Fruit fly (Drosophila melanogaster) whole organism, embryonic: ENCODE data around the gene Obp99b.

Experiments used
- B-H2 ChIP-seq: fragments of 200-800 bp; sonication (Bioruptor generic); optimal IDR thresholded peaks from 2 replicates; lab custom pipeline; 2018; ENCODE audit warnings: missing biosample characterization, mild to moderate bottlenecking, missing genetic modification characterization
- CG12155 ChIP-seq: fragments of 200-800 bp; sonication (Bioruptor generic); optimal IDR thresholded peaks from 3 replicates; lab custom pipeline; 2016; ENCODE audit warnings: missing biosample characterization, missing genetic modification characterization
- CG1233 ChIP-seq: fragments of 200-800 bp; sonication (Bioruptor generic); optimal IDR thresholded peaks from 4 replicates; lab custom pipeline; 2018; ENCODE audit warnings: missing biosample characterization, mild to moderate bottlenecking, missing genetic modification characterization
- CG12391 ChIP-seq: fragments of 200-800 bp; sonication (Bioruptor generic); optimal IDR thresholded peaks from 3 replicates; lab custom pipeline; 2018; ENCODE audit warnings: missing biosample characterization, mild to moderate bottlenecking, missing genetic modification characterization, moderate library complexity
- CG13287 ChIP-seq: fragments of 200-800 bp; sonication (Bioruptor generic); IDR thresholded peaks from 2 replicates; pipeline ENCODE4 v1.3.6; 2022; ENCODE audit warnings: missing biosample characterization, missing genetic modification characterization; ENCODE audit not compliant: partially characterized antibody
- CG13624 ChIP-seq: fragments of 200-800 bp; sonication (Bioruptor generic); optimal IDR thresholded peaks from 2 replicates; lab custom pipeline; 2016; ENCODE audit warnings: missing biosample characterization, missing genetic modification characterization
- CG1602 ChIP-seq: fragments of 200-800 bp; sonication (Bioruptor generic); optimal IDR thresholded peaks from 3 replicates; lab custom pipeline; 2016; ENCODE audit warnings: missing biosample characterization, missing genetic modification characterization
- CG16813 ChIP-seq: fragments of 200-800 bp; sonication (Bioruptor generic); IDR thresholded peaks from 3 replicates; pipeline ENCODE4 v1.3.6; 2022; ENCODE audit warnings: missing biosample characterization, missing genetic modification characterization; ENCODE audit not compliant: partially characterized antibody
- CG17385 ChIP-seq: fragments of 200-800 bp; sonication (Bioruptor generic); optimal IDR thresholded peaks from 3 replicates; lab custom pipeline; 2018; ENCODE audit warnings: missing biosample characterization, mild to moderate bottlenecking, missing genetic modification characterization
- CG18262 ChIP-seq: fragments of 200-800 bp; optimal IDR thresholded peaks from 3 replicates; lab custom pipeline; 2019; ENCODE audit warnings: missing biosample characterization, mild to moderate bottlenecking, missing genetic modification characterization, moderate library complexity
- CG30020 ChIP-seq: fragments of 200-800 bp; optimal IDR thresholded peaks from 2 replicates; lab custom pipeline; 2019; ENCODE audit warnings: missing biosample characterization, mild to moderate bottlenecking, missing genetic modification characterization, moderate library complexity
- CG4424 ChIP-seq: fragments of 200-800 bp; sonication (Bioruptor generic); optimal IDR thresholded peaks from 3 replicates; lab custom pipeline; 2016; ENCODE audit warnings: missing biosample characterization, missing genetic modification characterization
- CG4617 ChIP-seq: fragments of 200-800 bp; sonication (Bioruptor generic); optimal IDR thresholded peaks from 3 replicates; lab custom pipeline; 2016; ENCODE audit warnings: missing biosample characterization, missing genetic modification characterization, borderline replicate concordance
- CG6791 ChIP-seq: fragments of 200-800 bp; sonication (Bioruptor generic); IDR thresholded peaks from 3 replicates; pipeline ENCODE4 v1.3.6; 2022; ENCODE audit warnings: missing biosample characterization, missing genetic modification characterization; ENCODE audit not compliant: partially characterized antibody
- CG7987 ChIP-seq: fragments of 200-800 bp; sonication (Bioruptor generic); optimal IDR thresholded peaks from 2 replicates; lab custom pipeline; 2018; ENCODE audit warnings: missing biosample characterization, mild to moderate bottlenecking, missing genetic modification characterization, moderate library complexity
- CG8924 ChIP-seq: fragments of 200-800 bp; optimal IDR thresholded peaks from 3 replicates; lab custom pipeline; 2019; ENCODE audit warnings: missing biosample characterization, mild to moderate bottlenecking, missing genetic modification characterization, moderate library complexity
- Dek ChIP-seq: fragments of 200-800 bp; sonication (Bioruptor generic); optimal IDR thresholded peaks from 3 replicates; lab custom pipeline; 2019; ENCODE audit warnings: missing biosample characterization, mild to moderate bottlenecking, missing genetic modification characterization, moderate library complexity
- Dip3 ChIP-seq: fragments of 200-800 bp; sonication (Bioruptor generic); optimal IDR thresholded peaks from 3 replicates; lab custom pipeline; 2016; ENCODE audit warnings: missing biosample characterization, missing genetic modification characterization
- GATAe ChIP-seq: fragments of 200-800 bp; sonication (Bioruptor generic); conservative IDR thresholded peaks from 2 replicates; pipeline ENCODE4 v1.3.6; 2022; ENCODE audit warnings: missing biosample characterization, missing genetic modification characterization
- MTF-1 ChIP-seq: fragments of 200-800 bp; sonication (Bioruptor generic); optimal IDR thresholded peaks from 2 replicates; lab custom pipeline; 2018; ENCODE audit warnings: missing biosample characterization, mild to moderate bottlenecking, missing genetic modification characterization, borderline replicate concordance
- Max ChIP-seq: fragments of 200-800 bp; sonication (Bioruptor generic); optimal IDR thresholded peaks from 2 replicates; lab custom pipeline; 2016; ENCODE audit warnings: missing biosample characterization, mild to moderate bottlenecking, missing genetic modification characterization
- Meics ChIP-seq: fragments of 200-800 bp; sonication (Bioruptor generic); optimal IDR thresholded peaks from 2 replicates; lab custom pipeline; 2017; ENCODE audit warnings: missing biosample characterization, mild to moderate bottlenecking, missing genetic modification characterization
- Rfx ChIP-seq: fragments of 200-800 bp; sonication (Bioruptor generic); IDR thresholded peaks from 2 replicates; pipeline ENCODE4 v1.3.6; 2022; ENCODE audit warnings: missing biosample characterization, missing genetic modification characterization
- YL-1 ChIP-seq: fragments of 200-800 bp; sonication (Bioruptor generic); optimal IDR thresholded peaks from 3 replicates; lab custom pipeline; 2017; ENCODE audit warnings: missing biosample characterization, mild to moderate bottlenecking, missing genetic modification characterization
- ato ChIP-seq: fragments of 200-800 bp; sonication (Bioruptor generic); IDR thresholded peaks from 2 replicates; pipeline ENCODE4 v1.3.6; 2022; ENCODE audit warnings: missing biosample characterization, missing genetic modification characterization; ENCODE audit not compliant: partially characterized antibody
- bcd ChIP-seq: fragments of 200-800 bp; sonication (Bioruptor generic); optimal IDR thresholded peaks from 2 replicates; lab custom pipeline; 2017; ENCODE audit warnings: missing biosample characterization, mild to moderate bottlenecking, missing genetic modification characterization
- cato ChIP-seq: fragments of 200-800 bp; sonication (Bioruptor generic); optimal IDR thresholded peaks from 2 replicates; lab custom pipeline; 2016; ENCODE audit warnings: missing biosample characterization, missing genetic modification characterization, borderline replicate concordance
- chm ChIP-seq: fragments of 200-800 bp; sonication (Bioruptor generic); IDR thresholded peaks from 2 replicates; pipeline ENCODE4 v1.3.6; 2022; ENCODE audit warnings: missing biosample characterization, missing genetic modification characterization
- crp ChIP-seq, 2 experiments: fragments of 200-800 bp; sonication (Bioruptor generic); optimal IDR thresholded peaks; 2 replicates in 1 of 2; 3 replicates in 1 of 2; lab custom pipeline; 2017; ENCODE audit warnings: missing biosample characterization in 2 of 2, missing genetic modification characterization in 2 of 2, mild to moderate bottlenecking in 1 of 2, moderate library complexity in 1 of 2
- dati ChIP-seq: fragments of 200-800 bp; sonication (Bioruptor generic); IDR thresholded peaks from 2 replicates; pipeline ENCODE4 v1.3.6; 2022; ENCODE audit warnings: missing biosample characterization, missing genetic modification characterization
- dmrt11E ChIP-seq: fragments of 200-800 bp; sonication (Bioruptor generic); optimal IDR thresholded peaks from 3 replicates; lab custom pipeline; 2018; ENCODE audit warnings: missing biosample characterization, mild to moderate bottlenecking, missing genetic modification characterization, moderate library complexity
- en ChIP-seq: fragments of 200-800 bp; sonication (Bioruptor generic); optimal IDR thresholded peaks from 2 replicates; lab custom pipeline; 2016; ENCODE audit warnings: missing biosample characterization, missing genetic modification characterization
- exex ChIP-seq: fragments of 200-800 bp; sonication (Bioruptor generic); optimal IDR thresholded peaks from 4 replicates; lab custom pipeline; 2018; ENCODE audit warnings: missing biosample characterization, mild to moderate bottlenecking, missing genetic modification characterization, moderate library complexity
- fru ChIP-seq: fragments of >200 bp; optimal IDR thresholded peaks from 2 replicates; lab custom pipeline; 2017
- gce ChIP-seq: fragments of 200-800 bp; sonication (Bioruptor generic); IDR thresholded peaks from 3 replicates; pipeline ENCODE4 v1.3.6; 2022; ENCODE audit warnings: missing biosample characterization, missing genetic modification characterization
- gfzf ChIP-seq: fragments of 200-800 bp; sonication (Bioruptor generic); optimal IDR thresholded peaks from 2 replicates; lab custom pipeline; 2016; ENCODE audit warnings: missing biosample characterization, mild to moderate bottlenecking, missing genetic modification characterization, moderate library complexity
- gsb ChIP-seq: fragments of 200-800 bp; sonication (Bioruptor generic); IDR thresholded peaks from 2 replicates; pipeline ENCODE4 v1.3.6; 2022; ENCODE audit warnings: missing biosample characterization, missing genetic modification characterization
- kah ChIP-seq: fragments of 200-800 bp; sonication (Bioruptor generic); optimal IDR thresholded peaks from 2 replicates; lab custom pipeline; 2018; ENCODE audit warnings: missing biosample characterization, mild to moderate bottlenecking, missing genetic modification characterization
- maf-S ChIP-seq: fragments of 200-800 bp; sonication (Bioruptor generic); optimal IDR thresholded peaks from 2 replicates; lab custom pipeline; 2016; ENCODE audit warnings: missing biosample characterization, missing genetic modification characterization
- pb ChIP-seq: fragments of 200-800 bp; sonication (Bioruptor generic); optimal IDR thresholded peaks from 3 replicates; lab custom pipeline; 2016; ENCODE audit warnings: missing biosample characterization, missing genetic modification characterization
- row ChIP-seq: fragments of 200-800 bp; sonication (Bioruptor generic); IDR thresholded peaks from 3 replicates; pipeline ENCODE4 v1.3.6; 2022; ENCODE audit warnings: missing biosample characterization, missing genetic modification characterization
- slou ChIP-seq: fragments of 200-800 bp; sonication (Bioruptor generic); optimal IDR thresholded peaks from 3 replicates; lab custom pipeline; 2016; ENCODE audit warnings: missing biosample characterization, missing genetic modification characterization
- stwl ChIP-seq: fragments of 200-800 bp; sonication (Bioruptor generic); optimal IDR thresholded peaks from 3 replicates; lab custom pipeline; 2018; ENCODE audit warnings: missing biosample characterization, mild to moderate bottlenecking, missing genetic modification characterization, moderate library complexity
- tin ChIP-seq: fragments of 200-800 bp; sonication (Bioruptor generic); optimal IDR thresholded peaks from 3 replicates; lab custom pipeline; 2016; ENCODE audit warnings: missing biosample characterization, missing genetic modification characterization
- trem ChIP-seq: fragments of 200-800 bp; optimal IDR thresholded peaks from 3 replicates; lab custom pipeline; 2019; ENCODE audit warnings: missing biosample characterization, mild to moderate bottlenecking, missing genetic modification characterization, moderate library complexity
- ttk ChIP-seq: fragments of 200-800 bp; sonication (Bioruptor generic); IDR thresholded peaks from 2 replicates; pipeline ENCODE4 v2.1.2; 2022; ENCODE audit warnings: missing biosample characterization, missing genetic modification characterization
- unpg ChIP-seq: fragments of 200-800 bp; sonication (Bioruptor generic); optimal IDR thresholded peaks from 3 replicates; lab custom pipeline; 2018; ENCODE audit warnings: missing biosample characterization, mild to moderate bottlenecking, missing genetic modification characterization, moderate library complexity
- zen ChIP-seq: fragments of 200-800 bp; sonication (Bioruptor generic); optimal IDR thresholded peaks from 3 replicates; lab custom pipeline; 2018; ENCODE audit warnings: missing biosample characterization, mild to moderate bottlenecking, missing genetic modification characterization, moderate library complexity
- zfh2 ChIP-seq: fragments of 200-800 bp; sonication (Bioruptor generic); optimal IDR thresholded peaks from 2 replicates; lab custom pipeline; 2016; ENCODE audit warnings: missing biosample characterization, missing genetic modification characterization

The Obp99b gene

dm6 chr3R:29748591-29749303 is 32.1 kb upstream of the Obp99b start, which contains the start of the genes ATPsyngamma and yata (continued):
- TF ChIP-seq exex, result peak; percentile 53
- TF ChIP-seq CG30020 (tag; lab: Kevin White, UChicago), result peak; percentile 42
- TF ChIP-seq CG4617 (GFP tag; lab: Kevin White, UChicago), result peak; percentile 25
- peak; percentile 35 for TF ChIP-seq unpg
- no peak for TF ChIP-seq en
- TF ChIP-seq maf-S (GFP tag; lab: Kevin White, UChicago), result no peak
- TF ChIP-seq CG1233 (GFP tag; lab: Kevin White, UChicago), result peak; percentile 24
- TF ChIP-seq ato (GFP tag; lab: Robert Waterston, UW), result peak; percentile 55
- TF ChIP-seq CG18262 (tag; lab: Kevin White, UChicago), result peak; percentile 36
- no peak for TF ChIP-seq slou (GFP tag; lab: Kevin White, UChicago)
- peak; percentile 72 for TF ChIP-seq CG17385 (GFP tag; lab: Kevin White, UChicago)
- TF ChIP-seq trem (tag; lab: Kevin White, UChicago), result peak; percentile 44
- peak; percentile 79 for TF ChIP-seq CG6791 (GFP tag; lab: Robert Waterston, UW)
- peak; percentile 31 for TF ChIP-seq tin (GFP tag; lab: Kevin White, UChicago)
- TF ChIP-seq CG7987 (GFP tag; lab: Kevin White, UChicago), result peak; percentile 35
- TF ChIP-seq CG13624 (GFP tag; lab: Kevin White, UChicago), result peak; percentile 19
- no peak for TF ChIP-seq dati (GFP tag; lab: Robert Waterston, UW)
- peak; percentile 48 for TF ChIP-seq Rfx (GFP tag; lab: Robert Waterston, UW)
- peak; percentile 1 for TF ChIP-seq CG1602 (GFP tag; lab: Kevin White, UChicago)
- peak; percentile 38 for TF ChIP-seq CG4424 (GFP tag; lab: Kevin White, UChicago)
- TF ChIP-seq chm, result no peak
- TF ChIP-seq GATAe (GFP tag; lab: Robert Waterston, UW), result no peak
- peak; percentile 66 for TF ChIP-seq bcd (GFP tag; lab: Kevin White, UChicago)
- TF ChIP-seq Dek (tag; lab: Kevin White, UChicago), result peak; percentile 41
- peak; percentile 82 for TF ChIP-seq CG16813
- TF ChIP-seq gfzf, result peak; percentile 7
- no peak for TF ChIP-seq fru (lab: Kevin White, UChicago)
- TF ChIP-seq cato (GFP tag; lab: Kevin White, UChicago), result no peak
- peak; percentile 68 for TF ChIP-seq CG13287
- no peak for TF ChIP-seq pb (GFP tag; lab: Kevin White, UChicago)
- peak; percentile 67 for TF ChIP-seq CG12391 (tag; lab: Kevin White, UChicago)
- TF ChIP-seq zfh2, result peak; percentile 10
- peak; percentile 69 to 93 for TF ChIP-seq crp (GFP tag; optimal IDR thresholded peaks at IDR 0.05; lab: Kevin White, UChicago)
- TF ChIP-seq MTF-1, result no peak
- peak; percentile 13 for TF ChIP-seq dmrt11E (tag; lab: Kevin White, UChicago)
- TF ChIP-seq Meics (GFP tag; lab: Kevin White, UChicago), result peak; percentile 65
- TF ChIP-seq CG8924 (tag; lab: Kevin White, UChicago), result peak; percentile 57
- TF ChIP-seq stwl, result peak; percentile 17
- TF ChIP-seq CG12155 (GFP tag; lab: Kevin White, UChicago), result peak; percentile 39
- TF ChIP-seq YL-1 (GFP tag; lab: Kevin White, UChicago), result peak; percentile 92
- no peak for TF ChIP-seq ttk (GFP tag; lab: Robert Waterston, UW)
- TF ChIP-seq kah (GFP tag; lab: Kevin White, UChicago), result no peak
- peak; percentile 27 for TF ChIP-seq Max (GFP tag; lab: Kevin White, UChicago)
- peak; percentile 36 for TF ChIP-seq zen (tag; lab: Kevin White, UChicago)
- no peak for TF ChIP-seq gsb (GFP tag; lab: Robert Waterston, UW)
- peak; percentile 86 for TF ChIP-seq row
- no peak for TF ChIP-seq gce (GFP tag; lab: Robert Waterston, UW)
- TF ChIP-seq B-H2 (GFP tag; lab: Kevin White, UChicago), result peak; percentile 66
- TF ChIP-seq Dip3, result no peak
